Worm (Caenorhabditis elegans) whole organism, midembryonic: ENCODE data around the gene F23F12.12.

Experiments used
- flt-1 ChIP-seq: fragments of 200-800 bp; sonication (Bioruptor generic); IDR thresholded peaks from 2 replicates; pipeline ENCODE4 v1.3.6; 2022; ENCODE audit warnings: missing genetic modification characterization, missing compliant biosample characterization
- med-1 ChIP-seq: sonication (generic microtip); optimal IDR thresholded peaks from 2 replicates; lab custom pipeline; 2017; ENCODE audit warnings: missing genetic modification characterization, mild to moderate bottlenecking, missing compliant biosample characterization, antibody characterized with exemption, missing genetic modification reagents; ENCODE audit not compliant: insufficient read depth

ce11 chrIII:6519949-6520348 is 12.0 kb downstream of the F23F12.12 start, which contains the start of gene C09E7.10:
- TF ChIP-seq flt-1 (GFP tag; lab: Robert Waterston, UW): no peak
- TF ChIP-seq med-1 (GFP tag; lab: Kevin White, UChicago): no peak
